Fruit fly (Drosophila melanogaster): ENCODE results near the gene SmydA-3.

Gene SmydA-3

DNA sequence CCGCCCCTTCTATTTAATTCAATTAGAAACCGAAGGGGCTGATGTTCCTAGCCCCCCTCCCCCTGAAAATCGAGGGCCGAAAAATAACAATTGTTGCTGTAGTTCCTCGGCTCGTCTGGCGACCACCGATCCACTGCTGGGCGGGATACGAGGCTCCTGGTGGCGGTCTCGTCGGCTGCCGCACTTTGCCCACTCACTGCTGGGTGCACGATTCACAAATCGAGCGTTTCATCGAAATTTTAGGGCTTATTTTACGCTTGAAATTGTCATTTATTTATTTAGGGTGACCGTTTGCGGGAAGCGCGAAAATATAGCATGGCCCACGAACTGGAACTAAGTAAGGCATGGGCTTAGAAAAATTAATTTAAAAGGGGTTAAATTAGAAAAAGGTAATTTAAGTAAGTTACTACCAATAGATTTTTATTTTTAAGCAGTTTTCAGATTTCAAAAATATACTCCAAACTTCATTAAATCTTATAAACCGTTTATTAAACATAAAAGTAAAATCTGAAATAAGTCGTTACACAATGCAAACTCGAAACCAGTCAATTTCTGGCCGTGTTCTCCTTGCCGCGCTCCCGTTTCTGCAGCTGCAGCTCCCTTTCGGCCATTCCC lies 6.5 kb downstream of the SmydA-3 start, which contains the start of gene Dnz1 (continued):
- TF ChIP-seq CG18476 (GFP tag; optimal IDR thresholded peaks at IDR 0.05) (no peak), ap (GFP tag; IDR thresholded peaks at IDR 0.05) (no peak; the same call in 1 of the 2 replicates), B-H2 (GFP tag; optimal IDR thresholded peaks at IDR 0.05) (no peak), Ssrp (tag; optimal IDR thresholded peaks at IDR 0.05) (no peak), caup (GFP tag; optimal IDR thresholded peaks at IDR 0.05; ENCODE audit: severe bottlenecking) (peak; percentile 45), Atf3 (GFP tag; optimal IDR thresholded peaks at IDR 0.05) (no peak), Sox100B (GFP tag; optimal IDR thresholded peaks at IDR 0.05) (peak; percentile 33), CG17385 (GFP tag; optimal IDR thresholded peaks at IDR 0.05) (peak; percentile 15), CG11695 (GFP tag; IDR thresholded peaks at IDR 0.05) (peak; percentile 45; the same call in 1 of the 3 replicates), Med (GFP tag) (peak; percentile 75), Dip3 (GFP tag; optimal IDR thresholded peaks at IDR 0.05) (peak; percentile 32), CG7963 (GFP tag; IDR thresholded peaks at IDR 0.05; ENCODE audit: partially characterized antibody) (no peak), Dad (GFP tag; optimal IDR thresholded peaks at IDR 0.05) (no peak), CG4617 (GFP tag; optimal IDR thresholded peaks at IDR 0.05; ENCODE audit: borderline replicate concordance) (peak; percentile 39), HLH54F (GFP tag; optimal IDR thresholded peaks at IDR 0.05) (peak; percentile 38), Atf-2 (GFP tag; optimal IDR thresholded peaks at IDR 0.05) (no peak), CG33213 (GFP tag; optimal IDR thresholded peaks at IDR 0.05) (no peak), Dll (GFP tag; IDR thresholded peaks at IDR 0.05; ENCODE audit: partially characterized antibody) (no peak), CG16815 (GFP tag; optimal IDR thresholded peaks at IDR 0.05) (no peak), esg (GFP tag; conservative IDR thresholded peaks at IDR 0.05) (peak; percentile 33; the same call in 1 of the 2 replicates), CG3163 (GFP tag; optimal IDR thresholded peaks at IDR 0.05) (no peak), Scr (GFP tag; IDR thresholded peaks at IDR 0.05; ENCODE audit: partially characterized antibody) (no peak), CG32772 (GFP tag; IDR thresholded peaks at IDR 0.05) (peak; percentile 57), Optix (GFP tag; IDR thresholded peaks at IDR 0.05) (peak; percentile 46; the same call in 1 of the 3 replicates), Adf1 (GFP tag; IDR thresholded peaks at IDR 0.05) (peak; percentile 10; the same call in 1 of the 2 replicates), hb (GFP tag; IDR thresholded peaks at IDR 0.05; ENCODE audit: partially characterized antibody) (no peak), CG34422 (GFP tag; IDR thresholded peaks at IDR 0.05) (peak; percentile 56; the same call in 1 of the 3 replicates), CG14710 (tag; optimal IDR thresholded peaks at IDR 0.05) (peak; percentile 43), Awh (GFP tag; IDR thresholded peaks at IDR 0.05) (no peak), CG2678 (tag; optimal IDR thresholded peaks at IDR 0.05) (peak; percentile 68), CG1647 (GFP tag; optimal IDR thresholded peaks at IDR 0.05) (no peak), onecut (GFP tag; IDR thresholded peaks at IDR 0.05) (0 out of 2 replicates have a peak, but pooled peaks have one; percentile 4), CG9609 (GFP tag; optimal IDR thresholded peaks at IDR 0.05) (no peak), CG3838 (GFP tag; optimal IDR thresholded peaks at IDR 0.05) (no peak), CG18262 (tag; optimal IDR thresholded peaks at IDR 0.05) (peak; percentile 59), lmd (GFP tag; IDR thresholded peaks at IDR 0.05) (peak; percentile 72), chn (GFP tag; optimal IDR thresholded peaks at IDR 0.05) (peak; percentile 33), hkb (optimal IDR thresholded peaks at IDR 0.05) (no peak), hkb (GFP tag; IDR thresholded peaks at IDR 0.05) (0 out of 2 replicates have a peak, but pooled peaks have one; percentile 35), HmgD (GFP tag; optimal IDR thresholded peaks at IDR 0.05) (no peak), wor (GFP tag; IDR thresholded peaks at IDR 0.05) (peak; percentile 36; the same call in 1 of the 2 replicates), tio (GFP tag; optimal IDR thresholded peaks at IDR 0.05) (no peak), dysf (GFP tag; IDR thresholded peaks at IDR 0.05) (peak; percentile 74; the same call in 2 of the 3 replicates), Lim3 (GFP tag; IDR thresholded peaks at IDR 0.05) (no peak), CG8359 (GFP tag; optimal IDR thresholded peaks at IDR 0.05; ENCODE audit: borderline replicate concordance) (no peak), toy (GFP tag; IDR thresholded peaks at IDR 0.05) (0 out of 2 replicates have a peak, but pooled peaks have one; percentile 21), CG15514 (GFP tag; optimal IDR thresholded peaks at IDR 0.05) (peak; percentile 97), D (optimal IDR thresholded peaks at IDR 0.05) (no peak), D (GFP tag; optimal IDR thresholded peaks at IDR 0.05) (no peak), psq (GFP tag; optimal IDR thresholded peaks at IDR 0.05) (no peak)

Data from whole organism, embryonic.